Worm (Caenorhabditis elegans): Measurements from ENCODE around the gene glr-2.

glr-2 gene

DNA sequence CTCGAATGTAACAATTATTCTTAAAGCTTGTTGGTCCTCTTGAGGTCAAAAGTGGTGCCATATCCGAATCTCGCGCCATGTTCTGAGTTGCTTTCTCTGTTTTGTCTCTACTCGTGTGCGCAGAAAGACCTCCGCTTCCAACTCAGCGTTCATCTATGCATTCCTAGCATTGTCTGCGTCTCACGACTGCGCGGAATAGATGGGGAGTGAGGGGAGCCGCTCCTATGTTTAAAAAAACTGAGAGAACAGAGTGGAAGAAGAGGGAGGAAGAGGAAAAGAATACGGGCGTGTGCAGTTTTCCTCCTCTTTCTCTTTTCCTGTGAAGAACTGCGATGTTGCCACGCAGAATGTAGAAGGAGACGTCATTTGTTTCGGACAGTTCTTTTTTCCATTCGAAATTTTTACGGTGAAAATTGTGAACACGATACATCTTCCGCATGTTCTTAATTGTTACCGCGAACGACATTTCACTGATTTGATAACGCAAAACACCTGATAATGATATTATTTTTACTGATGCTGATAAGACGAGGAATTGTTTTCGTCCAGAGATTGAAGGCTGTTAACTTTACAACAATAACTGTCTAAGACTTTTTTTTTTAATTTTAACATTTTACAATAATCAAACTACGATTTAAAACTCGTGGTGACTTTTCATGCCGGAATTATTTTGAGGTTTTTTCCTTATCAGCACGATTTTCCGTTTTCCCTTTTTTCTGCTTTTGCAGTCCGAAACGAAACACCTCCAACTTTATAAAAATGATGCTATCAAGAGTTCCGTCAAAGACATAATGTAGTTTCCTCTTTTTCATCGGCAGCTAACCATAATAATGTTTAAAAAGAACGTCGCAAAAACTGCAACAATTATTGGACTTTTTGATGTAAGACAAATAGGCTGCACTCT, 22.2 kb upstream of the glr-2 start:
- TF ChIP-seq ama-1 (optimal IDR thresholded peaks at IDR 0.05) (no peak), ama-1 (GFP tag; optimal IDR thresholded peaks at IDR 0.05) (no peak), Y79H2A.3 (GFP tag; conservative IDR thresholded peaks at IDR 0.05) (no peak), K12H6.12 (tag; optimal IDR thresholded peaks at IDR 0.05) (peak; percentile 43), mxl-1 (tag; optimal IDR thresholded peaks at IDR 0.05) (no peak), ceh-79 (tag; optimal IDR thresholded peaks at IDR 0.05) (no peak), madf-3 (GFP tag; IDR thresholded peaks at IDR 0.05) (no peak), chd-7 (tag; optimal IDR thresholded peaks at IDR 0.05) (peak; percentile 47), Y67H2A.10 (GFP tag; conservative IDR thresholded peaks at IDR 0.05) (no peak), zfh-2 (GFP tag; conservative IDR thresholded peaks at IDR 0.05) (peak; percentile 78), nhr-27 (tag; optimal IDR thresholded peaks at IDR 0.05) (no peak), nfyb-1 (GFP tag; IDR thresholded peaks at IDR 0.05) (0 out of 2 replicates have a peak, but pooled peaks have one; percentile 11), die-1 (tag; optimal IDR thresholded peaks at IDR 0.05) (no peak), attf-3 (GFP tag; conservative IDR thresholded peaks at IDR 0.05) (no peak), F39B2.1 (GFP tag; IDR thresholded peaks at IDR 0.05) (no peak), cebp-1 (GFP tag; IDR thresholded peaks at IDR 0.05) (no peak), cebp-1 (tag; optimal IDR thresholded peaks at IDR 0.05) (peak; percentile 49), hlh-26 (GFP tag; conservative IDR thresholded peaks at IDR 0.05) (no peak), ceh-100 (GFP tag; IDR thresholded peaks at IDR 0.05) (no peak), K11D2.4 (GFP tag; IDR thresholded peaks at IDR 0.05) (no peak), hmg-1.2 (GFP tag; IDR thresholded peaks at IDR 0.05) (peak; percentile 39; the same call in 1 of the 2 replicates), lin-26 (GFP tag; IDR thresholded peaks at IDR 0.05) (no peak), nhr-80 (tag; optimal IDR thresholded peaks at IDR 0.05) (peak; percentile 83), tbp1 (GFP tag; optimal IDR thresholded peaks at IDR 0.05) (no peak), B0336.3 (GFP tag; IDR thresholded peaks at IDR 0.05) (no peak), aptf-3 (GFP tag; IDR thresholded peaks at IDR 0.05) (no peak), bed-2 (GFP tag; IDR thresholded peaks at IDR 0.05) (no peak), dpl-1 (GFP tag; optimal IDR thresholded peaks at IDR 0.05) (no peak), tlf-1 (GFP tag; optimal IDR thresholded peaks at IDR 0.05) (no peak), ceh-91 (GFP tag; IDR thresholded peaks at IDR 0.05) (no peak), attf-5 (GFP tag; optimal IDR thresholded peaks at IDR 0.05) (peak; percentile 47), let-607 (tag; optimal IDR thresholded peaks at IDR 0.05) (peak; percentile 96 to 97), him-1 (tag; optimal IDR thresholded peaks at IDR 0.05) (no peak), gei-17 (GFP tag; optimal IDR thresholded peaks at IDR 0.05) (no peak), ceh-27 (GFP tag; optimal IDR thresholded peaks at IDR 0.05) (peak; percentile 36), efl-1 (GFP tag; optimal IDR thresholded peaks at IDR 0.05) (no peak), aptf-2 (GFP tag; conservative IDR thresholded peaks at IDR 0.05) (no peak), rpc-1 (optimal IDR thresholded peaks at IDR 0.05) (no peak), rpc-1 (tag; optimal IDR thresholded peaks at IDR 0.05) (no peak), ceh-58 (GFP tag; IDR thresholded peaks at IDR 0.05) (no peak), Y56A3A.18 (GFP tag; IDR thresholded peaks at IDR 0.05) (no peak), unc-62 (GFP tag; optimal IDR thresholded peaks at IDR 0.05) (peak; percentile 2), rec-8 (tag; optimal IDR thresholded peaks at IDR 0.05) (no peak), madf-10 (tag; optimal IDR thresholded peaks at IDR 0.05) (no peak), somi-1 (GFP tag; optimal IDR thresholded peaks at IDR 0.05) (peak; percentile 4)
